Worm (Caenorhabditis elegans) whole organism, midembryonic: ENCODE data around the gene T13F2.6.

ENCODE experiments used
- T22C8.4 ChIP-seq: fragments of 200-800 bp; sonication (Bioruptor generic); IDR thresholded peaks from 2 replicates; pipeline ENCODE4 v1.3.6; 2022; ENCODE audit warnings: missing genetic modification characterization, missing compliant biosample characterization
- klf-2 ChIP-seq: fragments of 200-800 bp; sonication (Bioruptor generic); conservative IDR thresholded peaks from 2 replicates; pipeline ENCODE4 v1.3.6; 2022; ENCODE audit warnings: missing genetic modification reagents, missing genetic modification characterization, missing compliant biosample characterization

- TF ChIP-seq T22C8.4 (GFP tag; lab: Robert Waterston, UW) (no peak), klf-2 (GFP tag; lab: Robert Waterston, UW) (no peak)
Observed at ce11 chrIV:9777535-9777934, 586 bp upstream of the T13F2.6 start, which contains the start of gene sna-2.
